Worm (Caenorhabditis elegans) whole organism, L1 larva: ENCODE data around the gene srw-4.

Experiments used
- C04F5.9 ChIP-seq: sonication (generic microtip); optimal IDR thresholded peaks from 2 replicates; lab custom pipeline; 2016; ENCODE audit warnings: missing genetic modification characterization, missing compliant biosample characterization
- Y116A8C.19 ChIP-seq: sonication (generic microtip); optimal IDR thresholded peaks from 2 replicates; lab custom pipeline; 2016; ENCODE audit warnings: missing compliant biosample characterization, missing genetic modification characterization, borderline replicate concordance
- aha-1 ChIP-seq: fragments of 150-350 bp; optimal IDR thresholded peaks from 2 replicates; lab custom pipeline; 2014; ENCODE audit warnings: missing biosample characterization, missing genetic modification characterization
- ama-1 ChIP-seq: fragments of 150-350 bp; optimal IDR thresholded peaks from 2 replicates; lab custom pipeline; 2014
- ceh-63 ChIP-seq: fragments of 200-800 bp; sonication (Bioruptor generic); optimal IDR thresholded peaks from 2 replicates; lab custom pipeline; 2018; ENCODE audit warnings: mild to moderate bottlenecking, missing genetic modification characterization, missing compliant biosample characterization
- ceh-82 ChIP-seq, 3 experiments: fragments of 150-350 bp in 1 of 3; sonication (generic microtip) in 2 of 3; optimal IDR thresholded peaks; 2 replicates each; lab custom pipeline; 2014 to 2017; ENCODE audit warnings: missing biosample characterization in 3 of 3, missing genetic modification characterization in 3 of 3
- ceh-88 ChIP-seq: fragments of 200-800 bp; sonication (Bioruptor generic); IDR thresholded peaks from 2 replicates; pipeline ENCODE4 v1.3.6; 2022; ENCODE audit warnings: missing genetic modification characterization, missing compliant biosample characterization
- dpl-1 ChIP-seq, 3 experiments: fragments of 150-350 bp in 2 of 3; sonication (generic microtip) in 1 of 3; optimal IDR thresholded peaks; 2 replicates each; lab custom pipeline; 2014 to 2017; ENCODE audit warnings: missing biosample characterization in 3 of 3, missing genetic modification characterization in 3 of 3, missing genetic modification reagents in 3 of 3
- dsc-1 ChIP-seq: sonication (generic microtip); optimal IDR thresholded peaks from 2 replicates; lab custom pipeline; 2016; ENCODE audit warnings: mild to moderate bottlenecking, missing genetic modification characterization, missing compliant biosample characterization
- elt-2 ChIP-seq: sonication (generic microtip); optimal IDR thresholded peaks from 2 replicates; lab custom pipeline; 2016; ENCODE audit warnings: missing genetic modification characterization, mild to moderate bottlenecking, inconsistent platforms, missing compliant biosample characterization, missing genetic modification reagents
- elt-3 ChIP-seq, 6 experiments: fragments of 150-350 bp in 1 of 6; sonication (generic microtip); optimal IDR thresholded peaks; 2 replicates each; lab custom pipeline; 2017 to 2018; ENCODE audit warnings: missing biosample characterization in 6 of 6, missing genetic modification characterization in 6 of 6, inconsistent platforms in 1 of 6
- hlh-17 ChIP-seq: fragments of 200-800 bp; sonication (Bioruptor generic); optimal IDR thresholded peaks from 2 replicates; lab custom pipeline; 2018; ENCODE audit warnings: missing genetic modification characterization, mild to moderate bottlenecking, missing compliant biosample characterization, moderate library complexity, borderline replicate concordance
- lin-15B ChIP-seq: fragments of 150-350 bp; sonication (generic microtip); optimal IDR thresholded peaks from 3 replicates; lab custom pipeline; 2014; ENCODE audit warnings: missing biosample characterization, missing genetic modification characterization
- lin-39 ChIP-seq: fragments of 150-350 bp; optimal IDR thresholded peaks from 2 replicates; lab custom pipeline; 2014; ENCODE audit warnings: missing biosample characterization, missing genetic modification reagents, missing genetic modification characterization
- lir-3 ChIP-seq: sonication (generic microtip); optimal IDR thresholded peaks from 2 replicates; lab custom pipeline; 2016; ENCODE audit warnings: mild to moderate bottlenecking, missing genetic modification characterization, moderate library complexity, missing compliant biosample characterization; ENCODE audit not compliant: poor library complexity
- mab-9 ChIP-seq: fragments of 200-800 bp; sonication (Bioruptor generic); IDR thresholded peaks from 2 replicates; pipeline ENCODE4 v1.3.6; 2022; ENCODE audit warnings: missing genetic modification reagents, missing genetic modification characterization, missing compliant biosample characterization
- mef-2 ChIP-seq: fragments of 150-350 bp; optimal IDR thresholded peaks from 2 replicates; lab custom pipeline; 2014; ENCODE audit warnings: missing biosample characterization, missing genetic modification characterization
- mep-1 ChIP-seq: fragments of 150-350 bp; optimal IDR thresholded peaks from 2 replicates; lab custom pipeline; 2014; ENCODE audit warnings: missing biosample characterization, missing genetic modification characterization
- nhr-12 ChIP-seq: sonication (generic microtip); optimal IDR thresholded peaks from 2 replicates; lab custom pipeline; 2017; ENCODE audit warnings: missing biosample characterization, missing genetic modification characterization
- nhr-237 ChIP-seq: fragments of 150-350 bp; optimal IDR thresholded peaks from 2 replicates; lab custom pipeline; 2014; ENCODE audit warnings: missing biosample characterization, missing genetic modification characterization
- nhr-47 ChIP-seq: sonication (generic microtip); optimal IDR thresholded peaks from 2 replicates; lab custom pipeline; 2016; ENCODE audit warnings: mild to moderate bottlenecking, missing genetic modification characterization, moderate library complexity, missing compliant biosample characterization
- nhr-71 ChIP-seq: sonication (generic microtip); optimal IDR thresholded peaks from 2 replicates; lab custom pipeline; 2016; ENCODE audit warnings: mild to moderate bottlenecking, missing genetic modification characterization, moderate library complexity, missing compliant biosample characterization
- nhr-76 ChIP-seq: sonication (generic microtip); optimal IDR thresholded peaks from 2 replicates; lab custom pipeline; 2017; ENCODE audit warnings: missing biosample characterization, missing genetic modification characterization
- nhr-84 ChIP-seq: sonication (generic microtip); optimal IDR thresholded peaks from 2 replicates; lab custom pipeline; 2017; ENCODE audit warnings: missing biosample characterization, missing genetic modification characterization
- pag-3 ChIP-seq: sonication (generic microtip); optimal IDR thresholded peaks from 2 replicates; lab custom pipeline; 2017; ENCODE audit warnings: missing genetic modification characterization, mild to moderate bottlenecking, missing compliant biosample characterization, antibody characterized with exemption, borderline replicate concordance; ENCODE audit not compliant: insufficient read depth
- sox-4 ChIP-seq: sonication (generic microtip); optimal IDR thresholded peaks from 2 replicates; lab custom pipeline; 2016; ENCODE audit warnings: missing genetic modification characterization, missing compliant biosample characterization
- unc-30 ChIP-seq: sonication (generic microtip); optimal IDR thresholded peaks from 2 replicates; lab custom pipeline; 2017; ENCODE audit warnings: missing biosample characterization, missing genetic modification characterization
- unc-86 ChIP-seq: sonication (generic microtip); optimal IDR thresholded peaks from 2 replicates; lab custom pipeline; 2016; ENCODE audit warnings: missing genetic modification characterization, missing compliant biosample characterization
- unc-98 ChIP-seq: fragments of 200-800 bp; sonication (Bioruptor generic); IDR thresholded peaks from 2 replicates; pipeline ENCODE4 v1.3.6; 2022; ENCODE audit warnings: missing genetic modification characterization, missing compliant biosample characterization
- vab-15 ChIP-seq: sonication (generic microtip); optimal IDR thresholded peaks from 2 replicates; lab custom pipeline; 2017; ENCODE audit warnings: missing genotype, mild to moderate bottlenecking, missing genetic modification characterization, missing compliant biosample characterization
- xbp-1 ChIP-seq: sonication (generic microtip); optimal IDR thresholded peaks from 2 replicates; lab custom pipeline; 2016; ENCODE audit warnings: missing genetic modification characterization, missing compliant biosample characterization
- zip-4 ChIP-seq: fragments of 200-800 bp; sonication (Bioruptor generic); optimal IDR thresholded peaks from 2 replicates; lab custom pipeline; 2018; ENCODE audit warnings: mild to moderate bottlenecking, missing genetic modification characterization, moderate library complexity, missing compliant biosample characterization
- ztf-4 ChIP-seq: fragments of 150-350 bp; optimal IDR thresholded peaks from 2 replicates; lab custom pipeline; 2014; ENCODE audit warnings: missing biosample characterization, missing genetic modification characterization

srw-4 gene

ce11 chrV:2891927-2892326 is 3.3 kb upstream of the srw-4 start, which contains the start of gene F37B4.15:
TSS of gene F37B4.15 (plus strand) at chrV:2892227.
- TF ChIP-seq C04F5.9 (tag; lab: Kevin White, UChicago), result no peak
- TF ChIP-seq elt-2 (tag; lab: Kevin White, UChicago), result no peak
- no peak for TF ChIP-seq dsc-1
- TF ChIP-seq nhr-237 (tag; lab: Kevin White, UChicago), result no peak
- TF ChIP-seq sox-4 (tag; lab: Kevin White, UChicago), result no peak
- no peak for TF ChIP-seq ama-1
- TF ChIP-seq lin-39 (tag; lab: Kevin White, UChicago), result no peak

DNA sequence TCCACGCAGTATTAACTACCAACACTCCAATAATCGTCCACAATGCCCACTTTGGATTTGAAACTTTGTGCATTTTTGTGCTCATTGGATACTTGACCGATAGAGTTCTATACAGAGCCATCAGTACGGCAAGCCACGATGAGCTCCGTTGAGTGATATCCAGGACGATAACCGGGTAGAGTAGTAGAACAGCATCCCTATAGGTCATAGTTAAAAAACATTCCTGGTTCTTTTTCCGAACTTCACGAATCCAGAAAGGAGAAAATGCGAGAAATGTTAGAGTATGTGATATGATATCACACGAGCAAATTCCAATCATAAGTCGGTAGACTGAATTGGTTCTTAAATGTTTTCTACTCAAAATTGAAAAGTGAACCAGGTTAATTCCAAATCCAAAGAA is 316 bp downstream of the srw-4 start:
- TF ChIP-seq zip-4 (GFP tag; lab: Kevin White, UChicago) (no peak), nhr-12 (tag; lab: Kevin White, UChicago) (no peak), unc-98 (GFP tag; lab: Robert Waterston, UW) (no peak), pag-3 (tag; lab: Kevin White, UChicago) (no peak)

DNA sequence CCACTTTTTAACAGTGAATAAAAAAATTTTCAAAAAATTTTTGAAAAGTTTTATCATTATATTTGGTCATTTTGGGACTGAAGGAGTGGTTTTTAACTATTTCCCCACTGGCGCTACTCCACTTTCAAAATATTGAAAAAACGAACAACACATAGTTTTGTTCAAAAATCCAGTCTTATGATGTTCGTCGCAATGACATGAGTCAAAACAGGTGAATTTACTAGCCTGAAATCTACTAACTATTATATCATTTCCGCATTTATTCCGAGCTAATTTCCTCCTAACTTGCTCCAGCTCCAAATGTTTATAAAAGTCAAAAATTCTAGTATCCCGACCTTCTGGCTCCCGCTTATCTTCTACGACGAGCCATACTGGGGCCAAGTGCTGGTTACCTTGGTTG is 4.2 kb downstream of the srw-4 start, which contains the start of gene sre-24:
Gene sre-24 (plus strand): TSS at position 301 of the 400 bp plus-strand sequence.
- no peak for TF ChIP-seq lin-39 (tag; lab: Kevin White, UChicago)
- TF ChIP-seq, all 84 proteins: peak for 0

DNA sequence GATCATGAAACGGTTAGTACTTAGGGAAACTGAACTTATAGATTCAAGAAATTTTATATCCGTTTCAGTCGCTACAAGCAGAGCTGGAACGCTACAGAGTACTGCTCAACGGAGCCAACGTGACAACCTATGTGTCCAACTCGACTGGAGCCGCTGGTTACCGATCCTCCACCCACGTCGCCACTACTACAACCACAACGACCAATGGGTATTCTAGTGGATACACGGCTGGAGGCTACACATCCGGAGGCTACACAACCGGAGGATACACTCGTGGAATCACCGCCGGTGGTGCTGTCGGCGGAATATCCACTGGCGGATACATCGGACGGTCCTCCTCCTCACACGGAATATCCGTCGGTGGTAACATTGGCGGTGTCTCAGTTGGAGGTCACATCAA is 5.5 kb downstream of the srw-4 start:
- TF ChIP-seq xbp-1, result no peak
- TF ChIP-seq dpl-1 (GFP tag; optimal IDR thresholded peaks at IDR 0.05; lab: Kevin White, UChicago), result no peak
- no peak for TF ChIP-seq mab-9 (GFP tag; lab: Robert Waterston, UW)
- TF ChIP-seq elt-3 (tag; optimal IDR thresholded peaks at IDR 0.05; lab: Kevin White, UChicago), result no peak
- TF ChIP-seq ztf-4 (tag; lab: Kevin White, UChicago), result no peak
- no peak for TF ChIP-seq unc-86 (tag; lab: Kevin White, UChicago)
- no peak for TF ChIP-seq Y116A8C.19 (tag; lab: Kevin White, UChicago)

DNA sequence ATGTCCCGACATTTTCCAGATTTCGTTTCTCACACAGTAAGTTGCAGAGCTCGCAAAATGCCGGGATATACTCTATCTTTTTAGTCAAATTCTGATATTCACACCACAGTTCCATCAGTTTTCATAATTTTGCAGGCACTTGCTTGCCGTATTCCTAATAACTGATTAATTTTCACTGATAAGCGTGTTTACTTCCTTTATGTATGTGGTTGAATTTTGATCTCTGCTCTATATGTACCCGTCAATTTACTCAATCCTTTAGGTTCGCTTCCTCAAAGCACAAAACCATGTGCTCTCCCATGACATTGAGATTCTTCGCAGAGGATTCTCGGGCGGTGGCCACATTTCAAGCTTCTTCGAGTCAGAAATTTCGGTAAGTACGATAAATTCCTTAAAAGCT is 7.0 kb downstream of the srw-4 start:
- TF ChIP-seq dpl-1 (GFP tag; optimal IDR thresholded peaks at IDR 0.05; lab: Kevin White, UChicago) (no peak), lin-39 (tag; lab: Kevin White, UChicago) (no peak), unc-30 (tag; lab: Kevin White, UChicago) (no peak), mef-2 (tag; lab: Kevin White, UChicago) (no peak), elt-3 (tag; optimal IDR thresholded peaks at IDR 0.05; lab: Kevin White, UChicago) (no peak), ceh-63 (GFP tag; lab: Kevin White, UChicago) (no peak), lin-15B (tag; lab: Kevin White, UChicago) (no peak), nhr-47 (tag; lab: Kevin White, UChicago) (no peak), ceh-82 (tag; optimal IDR thresholded peaks at IDR 0.05; lab: Kevin White, UChicago) (no peak), nhr-71 (tag; lab: Kevin White, UChicago) (no peak), aha-1 (no peak), ceh-88 (no peak), unc-98 (GFP tag; lab: Robert Waterston, UW) (no peak), lir-3 (tag; lab: Kevin White, UChicago) (no peak), hlh-17 (GFP tag; lab: Kevin White, UChicago) (no peak), vab-15 (tag; lab: Kevin White, UChicago) (no peak), nhr-76 (no peak), mep-1 (tag; lab: Kevin White, UChicago) (no peak), nhr-84 (no peak)
